Worm (Caenorhabditis elegans) whole organism, midembryonic: ENCODE results near the gene srg-15.

Experiments used
- T22C8.4 ChIP-seq: fragments of 200-800 bp; sonication (Bioruptor generic); IDR thresholded peaks from 2 replicates; pipeline ENCODE4 v1.3.6; 2022; ENCODE audit warnings: missing genetic modification characterization, missing compliant biosample characterization
- cog-1 ChIP-seq: sonication (generic microtip); optimal IDR thresholded peaks from 2 replicates; lab custom pipeline; 2016; ENCODE audit warnings: missing genetic modification characterization, missing compliant biosample characterization
- flt-1 ChIP-seq: fragments of 200-800 bp; sonication (Bioruptor generic); IDR thresholded peaks from 2 replicates; pipeline ENCODE4 v1.3.6; 2022; ENCODE audit warnings: missing genetic modification characterization, missing compliant biosample characterization
- klf-2 ChIP-seq: fragments of 200-800 bp; sonication (Bioruptor generic); conservative IDR thresholded peaks from 2 replicates; pipeline ENCODE4 v1.3.6; 2022; ENCODE audit warnings: missing genetic modification reagents, missing genetic modification characterization, missing compliant biosample characterization
- med-1 ChIP-seq: sonication (generic microtip); optimal IDR thresholded peaks from 2 replicates; lab custom pipeline; 2017; ENCODE audit warnings: missing genetic modification characterization, mild to moderate bottlenecking, missing compliant biosample characterization, antibody characterized with exemption, missing genetic modification reagents; ENCODE audit not compliant: insufficient read depth
- ref-1 ChIP-seq: fragments of 200-800 bp; sonication (Bioruptor generic); conservative IDR thresholded peaks from 2 replicates; pipeline ENCODE4 v1.3.6; 2022; ENCODE audit warnings: missing genetic modification reagents, missing genetic modification characterization, missing compliant biosample characterization
- tab-1 ChIP-seq: fragments of 200-800 bp; sonication (Bioruptor generic); IDR thresholded peaks from 2 replicates; pipeline ENCODE4 v1.3.6; 2022; ENCODE audit warnings: missing genetic modification characterization, missing compliant biosample characterization
- ztf-23 ChIP-seq: fragments of 200-800 bp; sonication (Bioruptor generic); IDR thresholded peaks from 2 replicates; pipeline ENCODE4 v1.3.6; 2022; ENCODE audit warnings: missing genetic modification reagents, missing genetic modification characterization, missing compliant biosample characterization
- ztf-29 ChIP-seq: fragments of 200-800 bp; sonication (Bioruptor generic); IDR thresholded peaks from 2 replicates; pipeline ENCODE4 v1.3.6; 2022; ENCODE audit warnings: missing genetic modification reagents, missing genetic modification characterization, missing compliant biosample characterization

- TF ChIP-seq T22C8.4 (GFP tag; lab: Robert Waterston, UW), result no peak
- TF ChIP-seq cog-1 (tag; lab: Kevin White, UChicago), result no peak
- TF ChIP-seq flt-1 (GFP tag; lab: Robert Waterston, UW), result no peak
- TF ChIP-seq ref-1 (GFP tag; lab: Robert Waterston, UW), result no peak
- no peak for TF ChIP-seq med-1 (GFP tag; lab: Kevin White, UChicago)
- no peak for TF ChIP-seq tab-1 (GFP tag; lab: Robert Waterston, UW)
- no peak for TF ChIP-seq ztf-23 (GFP tag; lab: Robert Waterston, UW)
- TF ChIP-seq klf-2, result no peak
- no peak for TF ChIP-seq ztf-29 (GFP tag; lab: Robert Waterston, UW)
Observed at ce11 chrII:8679799-8680198, 30.4 kb downstream of the srg-15 start.
